3 worm cellular contexts compared by ENCODE assay signal in the genomic region with DNA sequence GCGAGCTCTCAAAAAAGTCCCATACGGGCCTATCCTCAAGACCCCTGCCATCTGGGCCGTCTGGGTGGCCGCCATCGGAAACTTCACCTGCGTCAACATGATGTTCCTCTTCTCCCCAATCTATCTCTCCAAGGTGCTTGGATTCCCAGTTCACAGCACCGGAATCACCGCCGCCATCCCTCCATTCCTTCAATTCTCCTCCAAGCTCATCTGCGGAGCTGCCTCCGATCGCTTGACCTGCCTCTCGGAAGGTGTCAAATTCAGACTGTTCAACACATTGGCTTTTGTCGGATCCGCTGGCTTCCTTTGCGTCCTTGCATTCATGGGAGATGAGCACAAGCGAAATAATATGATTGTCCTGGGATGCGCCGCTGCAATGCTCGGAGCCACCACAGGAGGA.
TF ChIP-seq lines count a peak whose summit lies in the region.

No protein-coding gene starts in this region.

TF ChIP-seq in whole organism, L4 larva, 104 proteins besides CTCF, POLR2A, EP300 and RAD21:
- TF ChIP-seq set-16 (GFP tag; IDR thresholded peaks at IDR 0.05; lab: Robert Waterston, UW) (peak; percentile 76), lim-7 (GFP tag; IDR thresholded peaks at IDR 0.05; lab: Robert Waterston, UW) (no peak), madf-9 (GFP tag; conservative IDR thresholded peaks at IDR 0.05; lab: Robert Waterston, UW) (0 out of 2 replicates have a peak, but pooled peaks have one; percentile 6), snpc-4 (tag; optimal IDR thresholded peaks at IDR 0.05; lab: Kevin White, UChicago) (no peak), egl-43 (GFP tag; IDR thresholded peaks at IDR 0.05; lab: Robert Waterston, UW) (0 out of 2 replicates have a peak, but pooled peaks have one; percentile 10)

TF ChIP-seq in whole organism, late embryonic, 69 proteins besides CTCF, POLR2A, EP300 and RAD21:
- TF ChIP-seq dve-1 (tag; optimal IDR thresholded peaks at IDR 0.05; lab: Kevin White, UChicago) = no peak
- peak; percentile 7 for TF ChIP-seq sdc-2 (tag; optimal IDR thresholded peaks at IDR 0.05; lab: Kevin White, UChicago)
- no peak for TF ChIP-seq pat-9 (tag; optimal IDR thresholded peaks at IDR 0.05; lab: Kevin White, UChicago)

TF ChIP-seq in whole organism, young adult, 124 proteins besides CTCF, POLR2A, EP300 and RAD21:
- peak; percentile 76 for TF ChIP-seq zfh-2 (GFP tag; conservative IDR thresholded peaks at IDR 0.05; lab: Robert Waterston, UW)
- no peak for TF ChIP-seq tbx-9 (tag; optimal IDR thresholded peaks at IDR 0.05; lab: Kevin White, UChicago; ENCODE audit: borderline replicate concordance)
- no peak for TF ChIP-seq lag-1 (GFP tag; IDR thresholded peaks at IDR 0.05; lab: Robert Waterston, UW)
TF ChIP-seq in whole organism, young adult: peak in this region for 1.
